Worm (Caenorhabditis elegans): ENCODE data around the gene ZK669.2.

ce11 chrII:7900190-7900672 is 37.7 kb downstream of the ZK669.2 start, which contains the start of gene rev-1:
- TF ChIP-seq egl-27 (tag; optimal IDR thresholded peaks at IDR 0.05) (no peak), zag-1 (tag; optimal IDR thresholded peaks at IDR 0.05) (no peak), ceh-28 (tag; optimal IDR thresholded peaks at IDR 0.05) (no peak), fkh-2 (tag; optimal IDR thresholded peaks at IDR 0.05) (no peak)

Measured in whole organism, L3 larva.